Comparison of ENCODE assay signal across 2 fruit fly cellular contexts in the genomic region with DNA sequence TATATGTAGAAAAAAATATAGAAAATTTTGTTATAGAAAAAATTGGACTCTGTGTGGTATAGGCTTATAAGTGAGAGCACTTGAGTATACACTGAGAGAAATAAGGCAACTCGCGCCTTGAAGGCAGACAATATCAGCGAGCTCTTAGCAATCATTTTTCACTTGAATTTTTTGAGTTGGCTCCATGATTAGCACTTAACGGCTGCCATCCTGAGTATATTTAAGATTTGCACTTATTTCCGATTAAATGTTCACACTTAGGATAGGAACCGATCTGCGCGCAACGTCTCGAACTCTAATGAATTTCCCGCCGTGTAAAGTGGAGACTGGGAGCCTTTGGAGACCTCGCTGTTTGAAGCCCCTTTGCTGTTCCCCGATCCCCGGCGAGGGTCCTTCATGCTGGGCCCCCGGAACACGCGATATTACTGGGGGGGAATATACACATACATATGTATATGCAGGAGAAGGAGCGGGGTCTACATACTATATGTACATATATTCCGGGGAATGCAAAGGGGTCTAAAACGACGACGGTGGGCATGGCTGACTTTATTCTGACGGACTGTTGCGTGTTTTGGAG.
A peak's percentile ranks its signal among the peaks of the same experiment; 100 is the strongest.
TF ChIP-seq lines count a peak whose summit lies in the region.

No protein-coding gene starts in this region.

TF ChIP-seq in whole organism, embryonic, 481 proteins besides CTCF, POLR2A, EP300 and RAD21 (continued from another document):
- TF ChIP-seq scrt (GFP tag; optimal IDR thresholded peaks at IDR 0.05; lab: Kevin White, UChicago) (no peak), CG2678 (tag; optimal IDR thresholded peaks at IDR 0.05; lab: Kevin White, UChicago) (peak; percentile 6), CG14441 (GFP tag; IDR thresholded peaks at IDR 0.05; lab: Robert Waterston, UW) (no peak), hb (GFP tag; IDR thresholded peaks at IDR 0.05; lab: Robert Waterston, UW; ENCODE audit: partially characterized antibody) (no peak), Rfx (GFP tag; IDR thresholded peaks at IDR 0.05; lab: Robert Waterston, UW) (peak; percentile 26; the same call in 1 of the 2 replicates), slbo (GFP tag; IDR thresholded peaks at IDR 0.05; lab: Robert Waterston, UW) (no peak), CG11247 (GFP tag; IDR thresholded peaks at IDR 0.05; lab: Robert Waterston, UW) (no peak), phol (tag; optimal IDR thresholded peaks at IDR 0.05; lab: Kevin White, UChicago) (peak; percentile 3), p53 (GFP tag; optimal IDR thresholded peaks at IDR 0.05; lab: Kevin White, UChicago) (no peak), row (GFP tag; IDR thresholded peaks at IDR 0.05; lab: Robert Waterston, UW) (0 out of 3 replicates have a peak, but pooled peaks have one; percentile 22), Dref (GFP tag; IDR thresholded peaks at IDR 0.05; lab: Robert Waterston, UW) (no peak), cas (GFP tag; IDR thresholded peaks at IDR 0.05; lab: Robert Waterston, UW) (no peak), CG8281 (tag; optimal IDR thresholded peaks at IDR 0.05; lab: Kevin White, UChicago) (no peak), CG8290 (GFP tag; optimal IDR thresholded peaks at IDR 0.05; lab: Kevin White, UChicago) (no peak), CG8290 (tag; optimal IDR thresholded peaks at IDR 0.05; lab: Kevin White, UChicago) (no peak), C15 (GFP tag; IDR thresholded peaks at IDR 0.05; lab: Robert Waterston, UW) (no peak)

TF ChIP-seq in whole organism, prepupa, 60 proteins besides CTCF, POLR2A, EP300 and RAD21 (continued from another document):
- no peak for TF ChIP-seq CG16779 (tag; optimal IDR thresholded peaks at IDR 0.05; lab: Kevin White, UChicago)
- peak; percentile 15 for TF ChIP-seq Hr39 (GFP tag; optimal IDR thresholded peaks at IDR 0.05; lab: Kevin White, UChicago)
- no peak for TF ChIP-seq fkh (GFP tag; optimal IDR thresholded peaks at IDR 0.05; lab: Kevin White, UChicago)
- peak in 1 of 2 experiments; percentile 65 for TF ChIP-seq ss (GFP tag; optimal IDR thresholded peaks at IDR 0.05; lab: Kevin White, UChicago)
- no peak for TF ChIP-seq CG11762 (GFP tag; optimal IDR thresholded peaks at IDR 0.05; lab: Kevin White, UChicago; ENCODE audit: insufficient read depth)
- TF ChIP-seq CG11902 (GFP tag; optimal IDR thresholded peaks at IDR 0.05; lab: Kevin White, UChicago): no peak
- peak; percentile 26 for TF ChIP-seq CG31627 (GFP tag; optimal IDR thresholded peaks at IDR 0.05; lab: Kevin White, UChicago)
- no peak for TF ChIP-seq esn (GFP tag; optimal IDR thresholded peaks at IDR 0.05; lab: Kevin White, UChicago)
- TF ChIP-seq Lpt (GFP tag; optimal IDR thresholded peaks at IDR 0.05; lab: Kevin White, UChicago): no peak
- no peak for TF ChIP-seq CG34406 (GFP tag; optimal IDR thresholded peaks at IDR 0.05; lab: Kevin White, UChicago)
- TF ChIP-seq dac (GFP tag; optimal IDR thresholded peaks at IDR 0.05; lab: Kevin White, UChicago): no peak
- TF ChIP-seq CG8632 (GFP tag; optimal IDR thresholded peaks at IDR 0.05; lab: Kevin White, UChicago): no peak
- no peak for TF ChIP-seq cyc (GFP tag; optimal IDR thresholded peaks at IDR 0.05; lab: Kevin White, UChicago)
- TF ChIP-seq Met (GFP tag; optimal IDR thresholded peaks at IDR 0.05; lab: Kevin White, UChicago): peak; percentile 2
- peak; percentile 1 for TF ChIP-seq dsx (GFP tag; optimal IDR thresholded peaks at IDR 0.05; lab: Kevin White, UChicago; ENCODE audit: poor library complexity, severe bottlenecking)
